Worm (Caenorhabditis elegans): ENCODE measurements around the gene ttll-5.

- TF ChIP-seq ztf-11 (tag; optimal IDR thresholded peaks at IDR 0.05), result no peak
- TF ChIP-seq nhr-12 (tag; optimal IDR thresholded peaks at IDR 0.05), result no peak
Measured at ce11 chrV:11532535-11532853, 23.6 kb downstream of the ttll-5 start.

Measured in whole organism, L2 larva.